Worm (Caenorhabditis elegans): ENCODE measurements around the gene aexr-1.

DNA sequence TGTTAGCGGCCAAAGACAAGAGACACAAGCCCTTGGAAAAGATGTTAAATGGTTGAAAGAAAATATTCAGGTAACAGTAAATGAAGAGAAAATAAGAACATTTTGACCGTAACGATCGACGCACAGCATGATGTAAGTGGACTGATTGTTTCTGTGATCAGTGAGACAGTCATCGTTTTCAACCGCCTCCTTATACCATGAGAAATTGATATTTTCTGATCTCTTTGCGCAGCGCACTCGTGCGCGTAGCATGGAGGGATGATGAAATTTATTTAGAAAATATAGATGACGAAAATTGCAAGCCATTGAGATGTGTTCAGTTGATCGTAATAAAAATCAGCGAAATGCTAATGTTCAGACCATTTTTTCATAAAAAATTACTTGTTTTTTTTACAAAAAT lies 14.5 kb upstream of the aexr-1 start:
- TF ChIP-seq ama-1 (optimal IDR thresholded peaks at IDR 0.05) (no peak), ceh-63 (GFP tag; optimal IDR thresholded peaks at IDR 0.05) (no peak), nhr-12 (tag; optimal IDR thresholded peaks at IDR 0.05) (no peak), aly-2 (tag; optimal IDR thresholded peaks at IDR 0.05) (no peak), elt-3 (tag; optimal IDR thresholded peaks at IDR 0.05) (peak in 1 of 6 experiments; percentile 31), swsn-7 (tag; optimal IDR thresholded peaks at IDR 0.05) (no peak), skn-1 (tag; optimal IDR thresholded peaks at IDR 0.05) (no peak), lin-39 (tag; optimal IDR thresholded peaks at IDR 0.05) (no peak), unc-30 (tag; optimal IDR thresholded peaks at IDR 0.05) (no peak)
